Worm (Caenorhabditis elegans) whole organism, L4 larva: ENCODE data around the gene alx-1.
A peak's percentile ranks its signal among the peaks of the same experiment; 100 is the strongest.

Experiments
- F10B5.3 ChIP-seq: sonication (generic microtip); optimal IDR thresholded peaks from 2 replicates; lab custom pipeline; 2016; ENCODE audit warnings: mild to moderate bottlenecking, missing genetic modification characterization, missing compliant biosample characterization
- F26F4.8 ChIP-seq: fragments of 200-800 bp; sonication (Bioruptor generic); conservative IDR thresholded peaks from 2 replicates; pipeline ENCODE4 v1.3.6; 2022; ENCODE audit warnings: missing genetic modification characterization, missing compliant biosample characterization
- Y5F2A.4 ChIP-seq: fragments of 200-800 bp; sonication (Bioruptor generic); optimal IDR thresholded peaks from 2 replicates; lab custom pipeline; 2018; ENCODE audit warnings: mild to moderate bottlenecking, missing genetic modification characterization, missing compliant biosample characterization
- ZK337.2 ChIP-seq: fragments of 200-800 bp; sonication (Bioruptor generic); IDR thresholded peaks from 2 replicates; pipeline ENCODE4 v1.3.6; 2022; ENCODE audit warnings: missing genetic modification reagents, missing genetic modification characterization, missing compliant biosample characterization
- aha-1 ChIP-seq: fragments of 150-350 bp; peaks from one replicate; lab custom pipeline; 2014; ENCODE audit warnings: missing biosample characterization, missing genetic modification characterization
- aly-2 ChIP-seq: sonication (generic microtip); optimal IDR thresholded peaks from 2 replicates; lab custom pipeline; 2018; ENCODE audit warnings: missing biosample characterization, missing genetic modification characterization
- ceh-62 ChIP-seq: sonication (generic microtip); optimal IDR thresholded peaks from 2 replicates; lab custom pipeline; 2017; ENCODE audit warnings: missing biosample characterization, missing genetic modification characterization
- ctbp-1 ChIP-seq: fragments of 200-800 bp; sonication (Bioruptor generic); IDR thresholded peaks from 2 replicates; pipeline ENCODE4 v1.3.6; 2022; ENCODE audit warnings: missing genetic modification reagents, missing genetic modification characterization, missing compliant biosample characterization
- daf-16 ChIP-seq, 3 experiments: sonication (generic microtip); optimal IDR thresholded peaks; 2 replicates each; lab custom pipeline; 2016 to 2017; ENCODE audit warnings: missing genetic modification characterization in 3 of 3, missing genetic modification reagents in 3 of 3, mild to moderate bottlenecking in 2 of 3, missing compliant biosample characterization in 2 of 3, missing biosample characterization in 1 of 3, moderate library complexity in 1 of 3
- dmd-6 ChIP-seq: fragments of 200-800 bp; sonication (Bioruptor generic); IDR thresholded peaks from 2 replicates; pipeline ENCODE4 v1.3.6; 2022; ENCODE audit warnings: missing genetic modification reagents, missing genetic modification characterization, missing compliant biosample characterization
- dmd-8 ChIP-seq: fragments of 200-800 bp; sonication (Bioruptor generic); IDR thresholded peaks from 2 replicates; pipeline ENCODE4 v1.3.6; 2022; ENCODE audit warnings: missing genetic modification characterization, missing compliant biosample characterization
- dpl-1 ChIP-seq: fragments of 150-350 bp; optimal IDR thresholded peaks from 2 replicates; lab custom pipeline; 2014; ENCODE audit warnings: missing biosample characterization, missing genetic modification reagents, missing genetic modification characterization
- duxl-1 ChIP-seq: sonication (generic microtip); optimal IDR thresholded peaks from 2 replicates; lab custom pipeline; 2016; ENCODE audit warnings: mild to moderate bottlenecking, missing genetic modification characterization, moderate library complexity, missing compliant biosample characterization; ENCODE audit not compliant: poor library complexity
- dve-1 ChIP-seq: sonication (generic microtip); optimal IDR thresholded peaks from 2 replicates; lab custom pipeline; 2017; ENCODE audit warnings: antibody characterized with exemption, mild to moderate bottlenecking, missing genetic modification characterization, missing compliant biosample characterization; ENCODE audit not compliant: insufficient read depth
- egl-43 ChIP-seq: fragments of 200-800 bp; sonication (Bioruptor generic); IDR thresholded peaks from 2 replicates; pipeline ENCODE4 v1.3.6; 2022; ENCODE audit warnings: missing genetic modification reagents, missing genetic modification characterization, missing compliant biosample characterization
- hif-1 ChIP-seq, 2 experiments: sonication (generic microtip); optimal IDR thresholded peaks; 2 replicates each; lab custom pipeline; 2016 to 2017; ENCODE audit warnings: missing compliant biosample characterization in 2 of 2, missing genetic modification characterization in 2 of 2, missing genetic modification reagents in 2 of 2, missing genotype in 2 of 2, mild to moderate bottlenecking in 1 of 2
- hlh-11 ChIP-seq: fragments of 200-800 bp; sonication (Bioruptor generic); optimal IDR thresholded peaks from 2 replicates; lab custom pipeline; 2018; ENCODE audit warnings: mild to moderate bottlenecking, missing genetic modification characterization, missing compliant biosample characterization
- hlh-30 ChIP-seq: sonication (generic microtip); optimal IDR thresholded peaks from 2 replicates; lab custom pipeline; 2017; ENCODE audit warnings: antibody characterized with exemption, mild to moderate bottlenecking, missing genetic modification characterization, missing compliant biosample characterization; ENCODE audit not compliant: insufficient read depth
- lin-1 ChIP-seq: fragments of 200-800 bp; sonication (Bioruptor generic); IDR thresholded peaks from 2 replicates; pipeline ENCODE4 v1.3.6; 2022; ENCODE audit warnings: missing genetic modification reagents, missing genetic modification characterization, missing compliant biosample characterization
- mdl-1 ChIP-seq, 2 experiments: fragments of 150-350 bp in 1 of 2; sonication (generic microtip) in 1 of 2; optimal IDR thresholded peaks; 2 replicates each; lab custom pipeline; 2014 to 2017; ENCODE audit warnings: missing biosample characterization in 2 of 2, missing genetic modification characterization in 2 of 2
- mes-2 ChIP-seq: sonication (generic microtip); optimal IDR thresholded peaks from 2 replicates; lab custom pipeline; 2016; ENCODE audit warnings: missing genotype, mild to moderate bottlenecking, missing genetic modification characterization, missing compliant biosample characterization; ENCODE audit not compliant: poor library complexity, severe bottlenecking
- mxl-2 ChIP-seq: fragments of 200-800 bp; sonication (Bioruptor generic); conservative IDR thresholded peaks from 2 replicates; pipeline ENCODE4 v1.3.6; 2022; ENCODE audit warnings: missing genetic modification reagents, missing genetic modification characterization, missing compliant biosample characterization
- mxl-3 ChIP-seq: fragments of 200-800 bp; sonication (Bioruptor generic); optimal IDR thresholded peaks from 2 replicates; lab custom pipeline; 2018; ENCODE audit warnings: mild to moderate bottlenecking, missing genetic modification characterization, missing compliant biosample characterization
- nhr-10 ChIP-seq: fragments of 150-350 bp; optimal IDR thresholded peaks from 2 replicates; lab custom pipeline; 2014; ENCODE audit warnings: missing biosample characterization, missing genetic modification characterization
- nhr-28 ChIP-seq: fragments of 150-350 bp; optimal IDR thresholded peaks from 2 replicates; lab custom pipeline; 2014; ENCODE audit warnings: missing biosample characterization, missing genetic modification characterization
- nhr-6 ChIP-seq: fragments of 150-350 bp; optimal IDR thresholded peaks from 2 replicates; lab custom pipeline; 2014; ENCODE audit warnings: missing biosample characterization, missing genetic modification characterization
- sdz-12 ChIP-seq: fragments of 200-800 bp; sonication (Bioruptor generic); optimal IDR thresholded peaks from 2 replicates; lab custom pipeline; 2018; ENCODE audit warnings: mild to moderate bottlenecking, missing genetic modification characterization, missing compliant biosample characterization
- set-16 ChIP-seq: fragments of 200-800 bp; sonication (Bioruptor generic); IDR thresholded peaks from 2 replicates; pipeline ENCODE4 v1.3.6; 2022; ENCODE audit warnings: missing genetic modification reagents, missing genetic modification characterization, missing compliant biosample characterization
- snpc-4 ChIP-seq: fragments of 150-350 bp; optimal IDR thresholded peaks from 2 replicates; lab custom pipeline; 2014; ENCODE audit warnings: missing biosample characterization, missing genetic modification characterization
- unc-62 ChIP-seq, 3 experiments: fragments of 150-350 bp in 1 of 3; sonication (generic microtip); optimal IDR thresholded peaks in 2 of 3; peaks in 1 of 3; 1 replicate in 1 of 3; 2 replicates in 2 of 3; lab custom pipeline; 2014 to 2017; ENCODE audit warnings: missing biosample characterization in 3 of 3, missing genetic modification characterization in 3 of 3, missing genetic modification reagents in 3 of 3, missing genotype in 1 of 3
- vab-7 ChIP-seq: fragments of 200-800 bp; sonication (Bioruptor generic); IDR thresholded peaks from 2 replicates; pipeline ENCODE4 v1.3.6; 2022; ENCODE audit warnings: missing genetic modification reagents, missing genetic modification characterization, missing compliant biosample characterization
- zfp-2 ChIP-seq: sonication (generic microtip); optimal IDR thresholded peaks from 2 replicates; lab custom pipeline; 2016; ENCODE audit warnings: mild to moderate bottlenecking, missing genetic modification characterization, missing compliant biosample characterization
- ztf-7 ChIP-seq: fragments of 150-350 bp; optimal IDR thresholded peaks from 2 replicates; lab custom pipeline; 2014; ENCODE audit warnings: missing biosample characterization, missing genetic modification characterization

alx-1 gene

ce11 chrIII:9932091-9932490, 25.1 kb upstream of the alx-1 start, which contains the start of gene dec-7:
TSS of gene dec-7 (plus strand) at chrIII:9932398.
- no peak for TF ChIP-seq vab-7 (GFP tag; lab: Robert Waterston, UW)
- TF ChIP-seq ctbp-1 (GFP tag; lab: Robert Waterston, UW) = no peak
- peak in 1 of 2 experiments; percentile 9 for TF ChIP-seq hif-1 (tag; optimal IDR thresholded peaks at IDR 0.05; lab: Kevin White, UChicago)
- TF ChIP-seq nhr-10 (tag; lab: Kevin White, UChicago) = no peak
- peak in 1 of 2 experiments; percentile 50 for TF ChIP-seq unc-62 (GFP tag; optimal IDR thresholded peaks at IDR 0.05 in 1 of 2; lab: Kevin White, UChicago)
- no peak for TF ChIP-seq unc-62 (tag; optimal IDR thresholded peaks at IDR 0.05; lab: Kevin White, UChicago)
- peak; percentile 40 for TF ChIP-seq hlh-30 (tag; lab: Kevin White, UChicago)
- TF ChIP-seq dve-1 (tag; lab: Kevin White, UChicago) = peak; percentile 61
- no peak for TF ChIP-seq daf-16 (GFP tag; optimal IDR thresholded peaks at IDR 0.05; lab: Kevin White, UChicago)
- TF ChIP-seq daf-16 (tag; optimal IDR thresholded peaks at IDR 0.05; lab: Kevin White, UChicago) = peak; percentile 16
- TF ChIP-seq mdl-1 (tag; optimal IDR thresholded peaks at IDR 0.05; lab: Kevin White, UChicago) = no peak
- TF ChIP-seq hlh-11 (tag; lab: Kevin White, UChicago) = peak; percentile 67
- TF ChIP-seq nhr-28 = peak; percentile 11
- TF ChIP-seq snpc-4 (tag; lab: Kevin White, UChicago) = no peak
- peak; percentile 66 for TF ChIP-seq dmd-6
- TF ChIP-seq duxl-1 (tag; lab: Kevin White, UChicago) = no peak
- TF ChIP-seq Y5F2A.4 (GFP tag; lab: Kevin White, UChicago) = no peak

ce11 chrIII:9941020-9941674, 16.0 kb upstream of the alx-1 start, which contains the start of the genes K03H1.9 and K03H1.12:
TSS of gene K03H1.9 (minus strand) at chrIII:9941490.
TSS of gene K03H1.12 (plus strand) at chrIII:9941624.
- no peak for TF ChIP-seq sdz-12
- TF ChIP-seq nhr-6 = no peak
- TF ChIP-seq set-16 (GFP tag; lab: Robert Waterston, UW) = peak; percentile 87
- TF ChIP-seq egl-43 (GFP tag; lab: Robert Waterston, UW) = 0 out of 2 replicates have a peak, but pooled peaks have one; percentile 50

- no peak for TF ChIP-seq F10B5.3 (tag; lab: Kevin White, UChicago)
- no peak for TF ChIP-seq lin-1 (GFP tag; lab: Robert Waterston, UW)
- no peak for TF ChIP-seq F26F4.8 (GFP tag; lab: Robert Waterston, UW)
- TF ChIP-seq ztf-7 (tag; lab: Kevin White, UChicago) = no peak
- no peak for TF ChIP-seq aly-2 (tag; lab: Kevin White, UChicago)
- no peak for TF ChIP-seq hif-1 (tag; optimal IDR thresholded peaks at IDR 0.05; lab: Kevin White, UChicago)
- no peak for TF ChIP-seq set-16 (GFP tag; lab: Robert Waterston, UW)
- no peak for TF ChIP-seq dmd-8 (GFP tag; lab: Robert Waterston, UW)
Measured at ce11 chrIII:9944723-9945122, 12.4 kb upstream of the alx-1 start, which contains the start of gene gln-2. TSS of gene gln-2 (minus strand) at chrIII:9944823.

ce11 chrIII:9946806-9947419, 10.2 kb upstream of the alx-1 start, which contains the start of gene K03H1.7:
TSS of gene K03H1.7 (plus strand) at chrIII:9947405.
- peak; percentile 5 for TF ChIP-seq aha-1 (tag; lab: Kevin White, UChicago)
- TF ChIP-seq dpl-1 = peak; percentile 59
- TF ChIP-seq mxl-2 (GFP tag; lab: Robert Waterston, UW) = no peak
- peak; percentile 23 for TF ChIP-seq mes-2 (tag; lab: Kevin White, UChicago)
- TF ChIP-seq, all 104 proteins: peak for 3

ce11 chrIII:9950244-9950643, 6.9 kb upstream of the alx-1 start, which contains the start of gene K03H1.13:
TSS of gene K03H1.13 (minus strand) at chrIII:9950344.
- TF ChIP-seq mes-2 (tag; lab: Kevin White, UChicago) (no peak), set-16 (GFP tag; lab: Robert Waterston, UW) (no peak), aly-2 (tag; lab: Kevin White, UChicago) (no peak), mxl-3 (GFP tag; lab: Kevin White, UChicago) (no peak), ZK337.2 (GFP tag; lab: Robert Waterston, UW) (no peak), zfp-2 (tag; lab: Kevin White, UChicago) (no peak), F10B5.3 (tag; lab: Kevin White, UChicago) (no peak), ceh-62 (no peak), unc-62 (GFP tag; optimal IDR thresholded peaks at IDR 0.05 in 1 of 2; lab: Kevin White, UChicago) (no peak), unc-62 (tag; optimal IDR thresholded peaks at IDR 0.05; lab: Kevin White, UChicago) (no peak), Y5F2A.4 (GFP tag; lab: Kevin White, UChicago) (no peak)
